Worm (Caenorhabditis elegans) whole organism, young adult: ENCODE data around the gene srx-137.

ENCODE experiments used
- F23B12.7 ChIP-seq: sonication (generic microtip); optimal IDR thresholded peaks from 2 replicates; lab custom pipeline; 2017; ENCODE audit warnings: missing genetic modification characterization, mild to moderate bottlenecking, missing compliant biosample characterization, antibody characterized with exemption, moderate library complexity; ENCODE audit not compliant: insufficient read depth
- efl-1 ChIP-seq: fragments of 150-350 bp; optimal IDR thresholded peaks from 2 replicates; lab custom pipeline; 2014; ENCODE audit warnings: missing biosample characterization, missing genetic modification reagents, missing genetic modification characterization
- lin-35 ChIP-seq, 3 experiments: fragments of 150-350 bp in 2 of 3; sonication (generic microtip) in 1 of 3; optimal IDR thresholded peaks; 2 replicates each; lab custom pipeline; 2014 to 2018; ENCODE audit warnings: missing biosample characterization in 3 of 3, missing genetic modification characterization in 3 of 3, missing genetic modification reagents in 3 of 3
- sea-2 ChIP-seq: fragments of 200-800 bp; sonication (Bioruptor generic); IDR thresholded peaks from 2 replicates; pipeline ENCODE4 v1.3.6; 2022; ENCODE audit warnings: missing genetic modification characterization, missing compliant biosample characterization
- unc-130 ChIP-seq: sonication (generic microtip); optimal IDR thresholded peaks from 2 replicates; lab custom pipeline; 2016; ENCODE audit warnings: missing genetic modification reagents, missing genetic modification characterization, missing compliant biosample characterization

- TF ChIP-seq sea-2 (no peak), efl-1 (no peak), unc-130 (no peak), lin-35 (GFP tag; optimal IDR thresholded peaks at IDR 0.05; lab: Kevin White, UChicago) (no peak), F23B12.7 (tag; lab: Kevin White, UChicago) (no peak)
Observed at ce11 chrV:13812931-13813330, 49.7 kb upstream of the srx-137 start, which contains the start of gene ceh-24.
